Fruit fly (Drosophila melanogaster): ENCODE measurements around the gene MTPAP.

Gene MTPAP

DNA sequence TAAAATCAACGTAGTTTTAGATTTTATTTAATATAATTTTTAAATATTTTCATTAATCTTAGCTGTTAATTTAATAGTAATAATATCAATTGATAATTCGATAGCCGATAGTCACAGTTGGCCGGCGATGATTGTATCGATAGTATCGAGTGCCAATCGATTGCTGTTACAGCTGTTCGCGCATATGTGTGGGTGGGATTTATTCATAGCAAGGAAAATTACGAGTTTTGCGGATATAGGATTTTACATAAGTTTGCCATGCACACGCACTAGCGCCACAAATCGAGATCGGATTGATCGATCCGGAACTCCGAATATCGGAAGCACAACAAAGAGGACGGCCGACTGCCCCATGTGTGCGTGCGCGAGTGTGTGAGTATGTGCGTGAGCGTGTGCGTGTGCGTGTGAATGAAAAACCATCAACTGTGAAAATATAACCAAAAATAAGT is 7.2 kb downstream of the MTPAP start, which contains the start of gene Naa30A:
Gene Naa30A (plus strand): TSS at position 163 of the 449 bp plus-strand sequence.
- TF ChIP-seq h (GFP tag; optimal IDR thresholded peaks at IDR 0.05) (peak; percentile 29), Hr83 (GFP tag; optimal IDR thresholded peaks at IDR 0.05; ENCODE audit: poor library complexity, severe bottlenecking) (no peak), Myc (optimal IDR thresholded peaks at IDR 0.05) (no peak), foxo (GFP tag; optimal IDR thresholded peaks at IDR 0.05) (no peak), tai (GFP tag; optimal IDR thresholded peaks at IDR 0.05) (no peak), CrebA (GFP tag; optimal IDR thresholded peaks at IDR 0.05; ENCODE audit: borderline replicate concordance) (no peak), dl (GFP tag; optimal IDR thresholded peaks at IDR 0.05; ENCODE audit: insufficient read depth in 1 of 2, partially characterized antibody in 2 of 2) (no peak), GATAd (GFP tag; optimal IDR thresholded peaks at IDR 0.05) (no peak), sage (GFP tag; optimal IDR thresholded peaks at IDR 0.05) (no peak), Hr78 (GFP tag; optimal IDR thresholded peaks at IDR 0.05) (no peak), Jra (GFP tag; optimal IDR thresholded peaks at IDR 0.05) (no peak), OdsH (GFP tag; optimal IDR thresholded peaks at IDR 0.05) (no peak), psq (GFP tag; optimal IDR thresholded peaks at IDR 0.05) (peak; percentile 25), Abd-B (GFP tag; optimal IDR thresholded peaks at IDR 0.05) (no peak), Dfd (GFP tag; optimal IDR thresholded peaks at IDR 0.05) (no peak), woc (GFP tag; optimal IDR thresholded peaks at IDR 0.05) (no peak), rgr (GFP tag; optimal IDR thresholded peaks at IDR 0.05) (peak; percentile 10), Rel (GFP tag; optimal IDR thresholded peaks at IDR 0.05) (no peak), Rel (tag; optimal IDR thresholded peaks at IDR 0.05) (no peak), Mio (GFP tag; optimal IDR thresholded peaks at IDR 0.05) (no peak), Dif (GFP tag; optimal IDR thresholded peaks at IDR 0.05; ENCODE audit: partially characterized antibody) (no peak), Vsx2 (GFP tag; optimal IDR thresholded peaks at IDR 0.05; ENCODE audit: partially characterized antibody) (no peak), N (GFP tag; optimal IDR thresholded peaks at IDR 0.05) (peak; percentile 20), ey (GFP tag; optimal IDR thresholded peaks at IDR 0.05) (no peak), HLH106 (tag; optimal IDR thresholded peaks at IDR 0.05) (no peak), Hnf4 (GFP tag; optimal IDR thresholded peaks at IDR 0.05) (no peak), br (GFP tag; optimal IDR thresholded peaks at IDR 0.05) (no peak), fru (GFP tag; optimal IDR thresholded peaks at IDR 0.05) (no peak), lola (GFP tag; optimal IDR thresholded peaks at IDR 0.05) (no peak)

DNA sequence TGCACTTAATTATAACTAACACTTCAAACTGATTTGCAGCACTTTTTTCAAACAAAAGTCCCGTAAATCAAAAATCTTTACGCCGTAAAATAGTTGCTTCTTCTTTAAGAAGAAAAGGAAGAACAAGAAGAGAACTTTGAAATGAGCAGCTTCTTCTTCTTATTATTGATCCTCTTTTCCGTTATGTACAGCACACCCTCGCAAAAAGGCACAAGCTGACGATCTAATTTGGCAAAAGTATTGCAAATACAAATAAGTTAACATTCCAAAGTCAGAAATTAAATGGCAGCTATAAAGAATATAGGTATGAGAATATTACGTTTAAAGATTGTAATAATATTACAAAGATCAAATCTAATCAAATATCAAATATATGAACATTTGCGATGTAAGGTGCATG is 7.6 kb downstream of the MTPAP start, which contains the start of gene CG11409:
Gene CG11409 (minus strand): TSS at position 60 of the 400 bp plus-strand sequence.
- TF ChIP-seq br (GFP tag; optimal IDR thresholded peaks at IDR 0.05) (no peak), foxo (GFP tag; optimal IDR thresholded peaks at IDR 0.05) (peak in 1 of 2 experiments; percentile 23)

DNA sequence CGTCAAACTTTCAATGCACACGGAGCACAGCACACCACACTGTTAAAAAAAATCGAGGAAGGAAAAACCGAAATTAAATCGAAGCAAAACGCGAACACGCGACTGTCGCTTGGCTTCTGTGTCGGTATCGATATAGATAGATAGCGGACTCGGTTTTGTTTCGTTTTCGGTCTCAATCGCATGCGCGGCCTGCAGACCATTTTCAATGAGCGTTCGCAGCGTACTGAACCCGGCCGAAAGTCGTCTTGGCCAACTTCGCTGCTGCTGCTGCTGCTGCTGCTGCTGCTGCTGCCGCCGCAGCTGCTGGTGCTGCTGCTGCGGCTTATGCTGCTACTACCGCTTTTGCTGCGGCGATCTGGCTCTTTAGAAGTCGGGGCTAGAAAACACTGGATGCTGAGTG is 11.2 kb downstream of the MTPAP start:
- no peak for TF ChIP-seq N (GFP tag; optimal IDR thresholded peaks at IDR 0.05)
- TF ChIP-seq jim (GFP tag; optimal IDR thresholded peaks at IDR 0.05), result no peak
- TF ChIP-seq CG9705 (GFP tag; optimal IDR thresholded peaks at IDR 0.05), result no peak
- no peak for TF ChIP-seq Hnf4 (GFP tag; optimal IDR thresholded peaks at IDR 0.05)
- no peak for TF ChIP-seq Rel (GFP tag; optimal IDR thresholded peaks at IDR 0.05)
- TF ChIP-seq Rel (tag; optimal IDR thresholded peaks at IDR 0.05), result no peak
- no peak for TF ChIP-seq Sp1 (GFP tag; optimal IDR thresholded peaks at IDR 0.05)
- TF ChIP-seq CG32264 (GFP tag; optimal IDR thresholded peaks at IDR 0.05), result no peak

DNA sequence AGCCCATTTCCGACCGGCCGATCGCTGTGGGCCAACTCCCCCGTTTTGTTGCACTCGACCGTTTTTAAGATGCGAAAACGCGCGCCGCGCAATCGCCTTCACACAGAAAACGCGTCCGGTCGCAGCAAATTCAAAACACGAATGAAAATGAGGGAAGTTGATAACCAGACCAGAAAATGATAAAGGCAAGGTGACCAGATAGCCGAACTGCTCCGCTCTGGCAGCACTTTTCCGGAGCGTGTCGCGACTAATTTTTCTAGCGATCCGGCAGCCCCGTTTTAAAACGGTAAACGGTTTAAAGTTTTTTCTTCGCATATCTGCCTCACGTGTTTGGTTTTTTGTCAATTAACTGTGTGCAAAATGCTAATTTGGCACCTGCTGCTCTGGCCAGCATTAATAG is 26.9 kb downstream of the MTPAP start, which contains the start of gene DAAM:
Gene DAAM (minus strand): TSS at position 149 of the 400 bp plus-strand sequence.
- TF ChIP-seq Sp1 (GFP tag; optimal IDR thresholded peaks at IDR 0.05), result peak; percentile 50
- TF ChIP-seq HLH106 (tag; optimal IDR thresholded peaks at IDR 0.05), result peak; percentile 39
- no peak for TF ChIP-seq br (GFP tag; optimal IDR thresholded peaks at IDR 0.05)
- peak; percentile 18 for TF ChIP-seq psq (GFP tag; optimal IDR thresholded peaks at IDR 0.05)
- TF ChIP-seq tai (GFP tag; optimal IDR thresholded peaks at IDR 0.05), result no peak
- TF ChIP-seq h (GFP tag; optimal IDR thresholded peaks at IDR 0.05), result peak; percentile 29
- TF ChIP-seq ey (GFP tag; optimal IDR thresholded peaks at IDR 0.05), result peak; percentile 17
- TF ChIP-seq foxo (GFP tag; optimal IDR thresholded peaks at IDR 0.05), result peak in 1 of 2 experiments; percentile 22
- no peak for TF ChIP-seq sv (GFP tag; optimal IDR thresholded peaks at IDR 0.05)
- peak; percentile 14 for TF ChIP-seq Vsx2 (GFP tag; optimal IDR thresholded peaks at IDR 0.05; ENCODE audit: partially characterized antibody)
- peak; percentile 46 for TF ChIP-seq dmrt93B (GFP tag; optimal IDR thresholded peaks at IDR 0.05)
- peak; percentile 19 for TF ChIP-seq GATAd (GFP tag; optimal IDR thresholded peaks at IDR 0.05)
- no peak for TF ChIP-seq woc (GFP tag; optimal IDR thresholded peaks at IDR 0.05)
- TF ChIP-seq Hr83 (GFP tag; optimal IDR thresholded peaks at IDR 0.05; ENCODE audit: poor library complexity, severe bottlenecking), result peak; percentile 9
- no peak for TF ChIP-seq Rel (GFP tag; optimal IDR thresholded peaks at IDR 0.05)
- TF ChIP-seq Rel (tag; optimal IDR thresholded peaks at IDR 0.05), result peak; percentile 67
- no peak for TF ChIP-seq Dfd (GFP tag; optimal IDR thresholded peaks at IDR 0.05)
- no peak for TF ChIP-seq Hr78 (GFP tag; optimal IDR thresholded peaks at IDR 0.05)
- peak; percentile 77 for TF ChIP-seq CG9705 (GFP tag; optimal IDR thresholded peaks at IDR 0.05)
- peak; percentile 22 for TF ChIP-seq rgr (GFP tag; optimal IDR thresholded peaks at IDR 0.05)

Measured in whole organism, wandering third instar larva.